Worm (Caenorhabditis elegans) whole organism, L1 larva: ENCODE data around the gene gck-1.

ENCODE experiments used
- aly-2 ChIP-seq: fragments of 150-350 bp; optimal IDR thresholded peaks from 2 replicates; lab custom pipeline; 2014; ENCODE audit warnings: missing biosample characterization, missing genetic modification characterization
- grh-1 ChIP-seq: fragments of 200-800 bp; sonication (Bioruptor generic); IDR thresholded peaks from 2 replicates; pipeline ENCODE4 v1.3.6; 2022; ENCODE audit warnings: missing genetic modification reagents, missing genetic modification characterization, missing compliant biosample characterization
- lin-13 ChIP-seq: fragments of 150-350 bp; optimal IDR thresholded peaks from 2 replicates; lab custom pipeline; 2014; ENCODE audit warnings: missing biosample characterization, missing genetic modification reagents, missing genetic modification characterization
- lin-39 ChIP-seq: fragments of 150-350 bp; optimal IDR thresholded peaks from 2 replicates; lab custom pipeline; 2014; ENCODE audit warnings: missing biosample characterization, missing genetic modification reagents, missing genetic modification characterization
- nhr-71 ChIP-seq: sonication (generic microtip); optimal IDR thresholded peaks from 2 replicates; lab custom pipeline; 2016; ENCODE audit warnings: mild to moderate bottlenecking, missing genetic modification characterization, moderate library complexity, missing compliant biosample characterization
- unc-62 ChIP-seq: fragments of 150-350 bp; optimal IDR thresholded peaks from 2 replicates; lab custom pipeline; 2014; ENCODE audit warnings: missing biosample characterization, missing genetic modification reagents, missing genetic modification characterization
- ztf-11 ChIP-seq, 2 experiments: sonication (generic microtip); optimal IDR thresholded peaks; 2 replicates each; lab custom pipeline; 2016 to 2017; ENCODE audit warnings: missing genetic modification characterization in 2 of 2, missing biosample characterization in 1 of 2, missing compliant biosample characterization in 1 of 2

DNA sequence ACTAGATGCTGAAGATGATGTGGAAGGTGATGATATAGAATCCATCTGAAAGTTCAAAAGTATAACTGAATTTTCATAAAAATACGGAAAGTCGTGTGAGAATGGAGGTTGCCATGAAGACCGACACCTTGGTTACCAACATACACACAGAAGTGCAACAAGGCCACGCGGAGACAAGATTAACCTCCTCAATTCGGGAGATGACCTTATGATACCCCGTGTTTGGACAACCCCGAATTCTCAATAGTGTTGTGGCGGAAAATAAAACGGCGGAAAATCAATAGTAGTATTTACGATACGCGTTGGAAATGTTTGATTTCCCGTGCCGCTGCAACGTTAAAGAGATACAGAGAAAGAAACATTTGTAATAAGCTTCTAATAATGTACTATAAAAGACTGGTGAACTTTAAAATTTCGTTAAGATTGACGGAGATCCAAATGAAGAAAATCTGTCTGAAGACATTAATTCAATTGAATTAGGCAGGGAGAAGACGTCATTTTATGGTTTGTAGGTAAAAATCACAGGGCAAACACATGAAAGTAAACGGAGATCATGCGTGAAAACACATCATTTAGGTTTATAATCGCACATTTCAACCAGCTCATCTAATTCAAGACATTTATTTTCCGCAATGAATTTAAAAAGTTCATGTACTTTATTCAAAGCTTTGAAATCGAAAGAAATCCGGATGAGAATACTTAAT, 16.6 kb downstream of the gck-1 start, which contains the start of gene nhr-44:
- TF ChIP-seq aly-2 (no peak), lin-13 (no peak), grh-1 (GFP tag; lab: Robert Waterston, UW) (no peak), lin-39 (tag; lab: Kevin White, UChicago) (no peak), unc-62 (GFP tag; lab: Kevin White, UChicago) (no peak), ztf-11 (tag; optimal IDR thresholded peaks at IDR 0.05; lab: Kevin White, UChicago) (no peak), nhr-71 (tag; lab: Kevin White, UChicago) (peak; percentile 10)
